Worm (Caenorhabditis elegans) whole organism, L2 larva: ENCODE measurements around the gene C30G12.2.

Experiments
- F13H6.1 ChIP-seq: sonication (generic microtip); optimal IDR thresholded peaks from 2 replicates; lab custom pipeline; 2016; ENCODE audit warnings: missing genetic modification characterization, missing compliant biosample characterization
- R02D3.7 ChIP-seq: fragments of 150-350 bp; optimal IDR thresholded peaks from 2 replicates; lab custom pipeline; 2014; ENCODE audit warnings: missing biosample characterization, missing genetic modification characterization
- Y55F3AM.14 ChIP-seq: fragments of 200-800 bp; sonication (Bioruptor generic); optimal IDR thresholded peaks from 2 replicates; lab custom pipeline; 2018; ENCODE audit warnings: mild to moderate bottlenecking, missing genetic modification characterization, missing compliant biosample characterization
- ZK546.5 ChIP-seq: sonication (generic microtip); optimal IDR thresholded peaks from 2 replicates; lab custom pipeline; 2017; ENCODE audit warnings: missing biosample characterization, missing genetic modification characterization
- alr-1 ChIP-seq: fragments of 150-350 bp; optimal IDR thresholded peaks from 2 replicates; lab custom pipeline; 2014; ENCODE audit warnings: missing biosample characterization, missing genetic modification characterization
- aly-2 ChIP-seq: fragments of 150-350 bp; optimal IDR thresholded peaks from 2 replicates; lab custom pipeline; 2014; ENCODE audit warnings: missing biosample characterization, missing genetic modification characterization
- ama-1 ChIP-seq: fragments of 150-350 bp; optimal IDR thresholded peaks from 2 replicates; lab custom pipeline; 2018; ENCODE audit warnings: inconsistent platforms
- blmp-1 ChIP-seq: sonication (generic microtip); optimal IDR thresholded peaks from 2 replicates; lab custom pipeline; 2017; ENCODE audit warnings: missing genetic modification characterization, mild to moderate bottlenecking, missing compliant biosample characterization, antibody characterized with exemption, moderate library complexity; ENCODE audit not compliant: insufficient read depth
- ceh-16 ChIP-seq: fragments of 150-350 bp; optimal IDR thresholded peaks from 2 replicates; lab custom pipeline; 2014; ENCODE audit warnings: missing biosample characterization, missing genetic modification characterization
- ceh-82 ChIP-seq: fragments of 150-350 bp; optimal IDR thresholded peaks from 2 replicates; lab custom pipeline; 2014; ENCODE audit warnings: missing biosample characterization, missing genetic modification characterization
- crh-2 ChIP-seq: sonication (generic microtip); optimal IDR thresholded peaks from 2 replicates; lab custom pipeline; 2017; ENCODE audit warnings: missing biosample characterization, missing genetic modification characterization
- dmd-4 ChIP-seq: sonication (generic microtip); optimal IDR thresholded peaks from 2 replicates; lab custom pipeline; 2017; ENCODE audit warnings: missing biosample characterization, missing genetic modification characterization
- fos-1 ChIP-seq: fragments of 150-350 bp; optimal IDR thresholded peaks from 2 replicates; lab custom pipeline; 2014; ENCODE audit warnings: missing biosample characterization, missing genetic modification characterization
- gmeb-1 ChIP-seq: fragments of 150-350 bp; optimal IDR thresholded peaks from 2 replicates; lab custom pipeline; 2014; ENCODE audit warnings: missing biosample characterization, missing genetic modification characterization
- lin-11 ChIP-seq: fragments of 150-350 bp; sonication (generic microtip); optimal IDR thresholded peaks from 2 replicates; lab custom pipeline; 2014; ENCODE audit warnings: missing biosample characterization, missing genetic modification characterization, inconsistent platforms, mixed read lengths
- lin-13 ChIP-seq: fragments of 150-350 bp; optimal IDR thresholded peaks from 2 replicates; lab custom pipeline; 2014; ENCODE audit warnings: missing biosample characterization, missing genetic modification reagents, missing genetic modification characterization
- mbf-1 ChIP-seq: sonication (generic microtip); optimal IDR thresholded peaks from 2 replicates; lab custom pipeline; 2017; ENCODE audit warnings: missing biosample characterization, missing genetic modification characterization
- mdl-1 ChIP-seq, 2 experiments: fragments of 150-350 bp in 1 of 2; sonication (generic microtip) in 1 of 2; optimal IDR thresholded peaks; 2 replicates each; lab custom pipeline; 2017; ENCODE audit warnings: missing biosample characterization in 2 of 2, missing genetic modification characterization in 2 of 2
- nhr-11 ChIP-seq: fragments of 150-350 bp; optimal IDR thresholded peaks from 2 replicates; lab custom pipeline; 2014; ENCODE audit warnings: missing biosample characterization, missing genetic modification characterization
- nhr-129 ChIP-seq: fragments of 150-350 bp; optimal IDR thresholded peaks from 2 replicates; lab custom pipeline; 2014; ENCODE audit warnings: missing biosample characterization, missing genetic modification characterization
- nhr-21 ChIP-seq: fragments of 150-350 bp; optimal IDR thresholded peaks from 2 replicates; lab custom pipeline; 2014; ENCODE audit warnings: missing biosample characterization, missing genetic modification characterization
- nhr-23 ChIP-seq: fragments of 150-350 bp; optimal IDR thresholded peaks from 2 replicates; lab custom pipeline; 2014; ENCODE audit warnings: missing biosample characterization, missing genetic modification reagents, missing genetic modification characterization
- nhr-25 ChIP-seq: fragments of 150-350 bp; sonication (generic microtip); optimal IDR thresholded peaks from 3 replicates; lab custom pipeline; 2014; ENCODE audit warnings: missing biosample characterization, missing genetic modification characterization
- nhr-6 ChIP-seq: fragments of 150-350 bp; optimal IDR thresholded peaks from 2 replicates; lab custom pipeline; 2014; ENCODE audit warnings: missing biosample characterization, missing genetic modification characterization
- nhr-77 ChIP-seq: fragments of 150-350 bp; optimal IDR thresholded peaks from 2 replicates; lab custom pipeline; 2014; ENCODE audit warnings: missing biosample characterization, missing genetic modification characterization
- sem-4 ChIP-seq: fragments of 150-350 bp; optimal IDR thresholded peaks from 2 replicates; lab custom pipeline; 2014; ENCODE audit warnings: missing biosample characterization, missing genetic modification reagents, missing genetic modification characterization
- skn-1 ChIP-seq: sonication (generic microtip); optimal IDR thresholded peaks from 2 replicates; lab custom pipeline; 2017; ENCODE audit warnings: missing biosample characterization, missing genetic modification characterization
- sma-3 ChIP-seq: sonication (generic microtip); optimal IDR thresholded peaks from 2 replicates; lab custom pipeline; 2016; ENCODE audit warnings: missing genetic modification reagents, missing genetic modification characterization, missing compliant biosample characterization
- sma-9 ChIP-seq, 2 experiments: fragments of 150-350 bp in 1 of 2; sonication (generic microtip) in 1 of 2; optimal IDR thresholded peaks; 2 replicates each; lab custom pipeline; 2014 to 2016; ENCODE audit warnings: missing genetic modification characterization in 2 of 2, mild to moderate bottlenecking in 1 of 2, missing biosample characterization in 1 of 2, missing compliant biosample characterization in 1 of 2, missing genetic modification reagents in 1 of 2, moderate library complexity in 1 of 2
- unc-39 ChIP-seq: fragments of 150-350 bp; optimal IDR thresholded peaks from 2 replicates; lab custom pipeline; 2014; ENCODE audit warnings: missing biosample characterization, missing genetic modification characterization
- unc-55 ChIP-seq: fragments of 150-350 bp; sonication (generic microtip); optimal IDR thresholded peaks from 3 replicates; lab custom pipeline; 2014; ENCODE audit warnings: missing biosample characterization, missing genetic modification reagents, missing genetic modification characterization
- unc-62 ChIP-seq: fragments of 150-350 bp; optimal IDR thresholded peaks from 2 replicates; lab custom pipeline; 2014; ENCODE audit warnings: missing biosample characterization, missing genetic modification reagents, missing genetic modification characterization
- zag-1 ChIP-seq: fragments of 150-350 bp; optimal IDR thresholded peaks from 2 replicates; lab custom pipeline; 2014; ENCODE audit warnings: missing biosample characterization, missing genetic modification characterization
- ztf-1 ChIP-seq: fragments of 200-800 bp; sonication (Bioruptor generic); conservative IDR thresholded peaks from 2 replicates; pipeline ENCODE4 v1.3.6; 2022; ENCODE audit warnings: missing genetic modification characterization, missing compliant biosample characterization

The C30G12.2 gene

ce11 chrII:7287709-7288108 lies 2.5 kb upstream of the C30G12.2 start (continued):
- no peak for TF ChIP-seq F13H6.1 (tag; lab: Kevin White, UChicago)
- TF ChIP-seq sma-3: peak; percentile 70
- no peak for TF ChIP-seq nhr-77
- no peak for TF ChIP-seq ZK546.5 (tag; lab: Kevin White, UChicago)
- peak; percentile 29 for TF ChIP-seq sma-9 (GFP tag; optimal IDR thresholded peaks at IDR 0.05; lab: Kevin White, UChicago)
- TF ChIP-seq sma-9 (tag; optimal IDR thresholded peaks at IDR 0.05; lab: Kevin White, UChicago): no peak
- no peak for TF ChIP-seq dmd-4 (tag; lab: Kevin White, UChicago)
- TF ChIP-seq zag-1 (tag; lab: Kevin White, UChicago): no peak
- TF ChIP-seq skn-1 (tag; lab: Kevin White, UChicago): no peak

- TF ChIP-seq nhr-11 (tag; lab: Kevin White, UChicago) (no peak), ZK546.5 (tag; lab: Kevin White, UChicago) (no peak), aly-2 (tag; lab: Kevin White, UChicago) (no peak), blmp-1 (tag; lab: Kevin White, UChicago) (no peak), gmeb-1 (tag; lab: Kevin White, UChicago) (no peak), mbf-1 (tag; lab: Kevin White, UChicago) (no peak), unc-62 (GFP tag; lab: Kevin White, UChicago) (no peak), ama-1 (lab: Kevin White, UChicago) (no peak), skn-1 (tag; lab: Kevin White, UChicago) (no peak), lin-13 (GFP tag; lab: Kevin White, UChicago) (no peak), ceh-16 (tag; lab: Kevin White, UChicago) (no peak), ceh-82 (tag; lab: Kevin White, UChicago) (no peak), fos-1 (no peak), mdl-1 (tag; optimal IDR thresholded peaks at IDR 0.05; lab: Kevin White, UChicago) (no peak), nhr-6 (tag; lab: Kevin White, UChicago) (no peak), unc-39 (tag; lab: Kevin White, UChicago) (no peak), crh-2 (tag; lab: Kevin White, UChicago) (no peak), alr-1 (no peak), R02D3.7 (tag; lab: Kevin White, UChicago) (no peak), sem-4 (tag; lab: Kevin White, UChicago) (no peak)
These were observed 5.7 kb downstream of the C30G12.2 start, which contains the start of gene C30G12.6 for ce11 chrII:7295917-7296316. Gene C30G12.6 (minus strand): TSS chrII:7296017.

- TF ChIP-seq lin-11 (tag; lab: Kevin White, UChicago): no peak
- TF ChIP-seq ceh-82 (tag; lab: Kevin White, UChicago): no peak
- no peak for TF ChIP-seq mbf-1 (tag; lab: Kevin White, UChicago)
- TF ChIP-seq, all 48 proteins: peak for 0
These were observed 8.0 kb downstream of the C30G12.2 start, which contains the start of gene puf-8 for ce11 chrII:7298197-7298682. Gene puf-8 (minus strand): TSS chrII:7298247.

ce11 chrII:7299042-7299441 lies 8.8 kb downstream of the C30G12.2 start, which contains the start of gene C30G12.1:
Gene C30G12.1 (plus strand): TSS chrII:7299342.
- no peak for TF ChIP-seq nhr-129 (tag; lab: Kevin White, UChicago)
- no peak for TF ChIP-seq sma-9 (GFP tag; optimal IDR thresholded peaks at IDR 0.05; lab: Kevin White, UChicago)
- no peak for TF ChIP-seq sma-9 (tag; optimal IDR thresholded peaks at IDR 0.05; lab: Kevin White, UChicago)
- no peak for TF ChIP-seq lin-11 (tag; lab: Kevin White, UChicago)
- no peak for TF ChIP-seq Y55F3AM.14 (GFP tag; lab: Kevin White, UChicago)
- no peak for TF ChIP-seq ZK546.5 (tag; lab: Kevin White, UChicago)
- TF ChIP-seq ztf-1 (GFP tag; lab: Robert Waterston, UW): no peak
- no peak for TF ChIP-seq zag-1 (tag; lab: Kevin White, UChicago)
- no peak for TF ChIP-seq nhr-11 (tag; lab: Kevin White, UChicago)
- TF ChIP-seq nhr-23 (tag; lab: Kevin White, UChicago): no peak
- TF ChIP-seq nhr-25 (tag; lab: Kevin White, UChicago): no peak
- TF ChIP-seq blmp-1 (tag; lab: Kevin White, UChicago): no peak
- TF ChIP-seq R02D3.7 (tag; lab: Kevin White, UChicago): no peak
- TF ChIP-seq unc-55 (GFP tag; lab: Kevin White, UChicago): no peak
- TF ChIP-seq nhr-21 (tag; lab: Kevin White, UChicago): no peak
- TF ChIP-seq nhr-6 (tag; lab: Kevin White, UChicago): no peak
- no peak for TF ChIP-seq skn-1 (tag; lab: Kevin White, UChicago)
